Comparison of ENCODE assay signal across 1 fruit fly cellular context in genomic region chrX:4679813-4680381, dm6.
A peak's percentile ranks its signal among the peaks of the same experiment; 100 is the strongest.
TF ChIP-seq lines count a peak whose summit lies in the region.

No protein-coding gene starts in this region.

TF ChIP-seq in whole organism, embryonic, 481 proteins besides CTCF, POLR2A, EP300 and RAD21 (continued from another document and continues in another):
- TF ChIP-seq gsb-n (tag; optimal IDR thresholded peaks at IDR 0.05; lab: Kevin White, UChicago) = no peak
- TF ChIP-seq CG17612 (GFP tag; IDR thresholded peaks at IDR 0.05; lab: Robert Waterston, UW) = no peak
- peak; percentile 16 for TF ChIP-seq Abd-B (GFP tag; optimal IDR thresholded peaks at IDR 0.05; lab: Kevin White, UChicago)
- no peak for TF ChIP-seq p53 (GFP tag; optimal IDR thresholded peaks at IDR 0.05; lab: Kevin White, UChicago)
- no peak for TF ChIP-seq D (optimal IDR thresholded peaks at IDR 0.05; lab: Kevin White, UChicago)
- peak; percentile 45 for TF ChIP-seq D (GFP tag; optimal IDR thresholded peaks at IDR 0.05; lab: Kevin White, UChicago)
- TF ChIP-seq Awh (GFP tag; IDR thresholded peaks at IDR 0.05; lab: Robert Waterston, UW) = 0 out of 2 replicates have a peak, but pooled peaks have one; percentile 12
- peak; percentile 8; the same call in 1 of the 2 replicates for TF ChIP-seq CG14014 (GFP tag; IDR thresholded peaks at IDR 0.05; lab: Robert Waterston, UW)
- 0 out of 3 replicates have a peak, but pooled peaks have one; percentile 44 for TF ChIP-seq CG11456 (GFP tag; IDR thresholded peaks at IDR 0.05; lab: Robert Waterston, UW)
- no peak for TF ChIP-seq CG15601 (tag; optimal IDR thresholded peaks at IDR 0.05; lab: Kevin White, UChicago)
- no peak for TF ChIP-seq Adf1 (GFP tag; IDR thresholded peaks at IDR 0.05; lab: Robert Waterston, UW)
- TF ChIP-seq nau (GFP tag; optimal IDR thresholded peaks at IDR 0.05; lab: Kevin White, UChicago) = peak; percentile 10
- TF ChIP-seq Stat92E (GFP tag; optimal IDR thresholded peaks at IDR 0.05; lab: Kevin White, UChicago) = no peak
- no peak for TF ChIP-seq knrl (GFP tag; IDR thresholded peaks at IDR 0.05; lab: Robert Waterston, UW; ENCODE audit: partially characterized antibody)
- peak; percentile 10 for TF ChIP-seq CG1233 (GFP tag; optimal IDR thresholded peaks at IDR 0.05; lab: Kevin White, UChicago)
- TF ChIP-seq zen2 (GFP tag; IDR thresholded peaks at IDR 0.05; lab: Robert Waterston, UW; ENCODE audit: partially characterized antibody) = no peak
- TF ChIP-seq chif (GFP tag; optimal IDR thresholded peaks at IDR 0.05; lab: Kevin White, UChicago) = peak in 1 of 2 experiments; percentile 48
- no peak for TF ChIP-seq vnd (GFP tag; IDR thresholded peaks at IDR 0.05; lab: Robert Waterston, UW; ENCODE audit: partially characterized antibody)
- no peak for TF ChIP-seq twi (tag; optimal IDR thresholded peaks at IDR 0.05; lab: Kevin White, UChicago)
- TF ChIP-seq slp2 (GFP tag; optimal IDR thresholded peaks at IDR 0.05; lab: Kevin White, UChicago) = peak; percentile 23
- TF ChIP-seq fd64A (GFP tag; optimal IDR thresholded peaks at IDR 0.05; lab: Kevin White, UChicago) = peak; percentile 12
- TF ChIP-seq gcm (GFP tag; optimal IDR thresholded peaks at IDR 0.05; lab: Kevin White, UChicago) = peak; percentile 3
- peak; percentile 77 for TF ChIP-seq Med (GFP tag; lab: Kevin White, UChicago)
- no peak for TF ChIP-seq Bdp1 (GFP tag; optimal IDR thresholded peaks at IDR 0.05; lab: Kevin White, UChicago)
- TF ChIP-seq CG9215 (GFP tag; IDR thresholded peaks at IDR 0.05; lab: Robert Waterston, UW) = no peak
- no peak for TF ChIP-seq CG5953 (GFP tag; IDR thresholded peaks at IDR 0.05; lab: Robert Waterston, UW)
- no peak for TF ChIP-seq seq (GFP tag; IDR thresholded peaks at IDR 0.05; lab: Robert Waterston, UW)
- TF ChIP-seq CG10209 (GFP tag; optimal IDR thresholded peaks at IDR 0.05; lab: Kevin White, UChicago) = peak; percentile 51
- TF ChIP-seq Hey (tag; optimal IDR thresholded peaks at IDR 0.05; lab: Kevin White, UChicago) = no peak
- TF ChIP-seq Sox100B (GFP tag; optimal IDR thresholded peaks at IDR 0.05; lab: Kevin White, UChicago) = peak; percentile 53
- peak; percentile 68 for TF ChIP-seq CG13424 (tag; optimal IDR thresholded peaks at IDR 0.05; lab: Kevin White, UChicago)
- TF ChIP-seq CG43689 (GFP tag; IDR thresholded peaks at IDR 0.05; lab: Robert Waterston, UW) = no peak
- TF ChIP-seq CG30020 (tag; optimal IDR thresholded peaks at IDR 0.05; lab: Kevin White, UChicago) = no peak
- TF ChIP-seq kay (GFP tag; optimal IDR thresholded peaks at IDR 0.05; lab: Kevin White, UChicago) = no peak
- TF ChIP-seq CG8281 (tag; optimal IDR thresholded peaks at IDR 0.05; lab: Kevin White, UChicago) = no peak
- no peak for TF ChIP-seq eyg (GFP tag; optimal IDR thresholded peaks at IDR 0.05; lab: Kevin White, UChicago)
- 0 out of 2 replicates have a peak, but pooled peaks have one; percentile 14 for TF ChIP-seq ap (GFP tag; IDR thresholded peaks at IDR 0.05; lab: Robert Waterston, UW)
- no peak for TF ChIP-seq zen (tag; optimal IDR thresholded peaks at IDR 0.05; lab: Kevin White, UChicago)
- TF ChIP-seq ATbp (GFP tag; optimal IDR thresholded peaks at IDR 0.05; lab: Kevin White, UChicago) = peak; percentile 44
- no peak for TF ChIP-seq CG4360 (GFP tag; IDR thresholded peaks at IDR 0.05; lab: Robert Waterston, UW)
- TF ChIP-seq CG15514 (GFP tag; optimal IDR thresholded peaks at IDR 0.05; lab: Kevin White, UChicago) = peak; percentile 18
- TF ChIP-seq CG16813 (GFP tag; IDR thresholded peaks at IDR 0.05; lab: Robert Waterston, UW; ENCODE audit: partially characterized antibody) = no peak
- TF ChIP-seq row (GFP tag; IDR thresholded peaks at IDR 0.05; lab: Robert Waterston, UW) = peak; percentile 71; the same call in 2 of the 3 replicates
- no peak for TF ChIP-seq CG6765 (GFP tag; optimal IDR thresholded peaks at IDR 0.05; lab: Kevin White, UChicago)
- no peak for TF ChIP-seq CG4404 (GFP tag; IDR thresholded peaks at IDR 0.05; lab: Robert Waterston, UW)
- TF ChIP-seq Hr78 (GFP tag; optimal IDR thresholded peaks at IDR 0.05; lab: Kevin White, UChicago) = no peak
- TF ChIP-seq klu (GFP tag; IDR thresholded peaks at IDR 0.05; lab: Robert Waterston, UW) = no peak
- TF ChIP-seq Antp (GFP tag; optimal IDR thresholded peaks at IDR 0.05; lab: Kevin White, UChicago) = no peak
- TF ChIP-seq CG1024 (GFP tag; IDR thresholded peaks at IDR 0.05; lab: Robert Waterston, UW) = no peak
- no peak for TF ChIP-seq CG7271 (tag; optimal IDR thresholded peaks at IDR 0.05; lab: Kevin White, UChicago)
- TF ChIP-seq sens-2 (GFP tag; IDR thresholded peaks at IDR 0.05; lab: Robert Waterston, UW) = no peak
- peak; percentile 52; the same call in 2 of the 3 replicates for TF ChIP-seq CG34422 (GFP tag; IDR thresholded peaks at IDR 0.05; lab: Robert Waterston, UW)
- no peak for TF ChIP-seq Scr (GFP tag; IDR thresholded peaks at IDR 0.05; lab: Robert Waterston, UW; ENCODE audit: partially characterized antibody)
- peak; percentile 76 for TF ChIP-seq CG30403 (GFP tag; optimal IDR thresholded peaks at IDR 0.05; lab: Kevin White, UChicago)
- TF ChIP-seq pzg (GFP tag; optimal IDR thresholded peaks at IDR 0.05; lab: Kevin White, UChicago) = peak; percentile 33
- TF ChIP-seq Nf-YB (GFP tag; optimal IDR thresholded peaks at IDR 0.05; lab: Kevin White, UChicago) = no peak
- TF ChIP-seq CG2199 (GFP tag; IDR thresholded peaks at IDR 0.05; lab: Robert Waterston, UW) = no peak
- TF ChIP-seq luna (GFP tag; optimal IDR thresholded peaks at IDR 0.05; lab: Kevin White, UChicago) = no peak
- no peak for TF ChIP-seq Rx (GFP tag; IDR thresholded peaks at IDR 0.05; lab: Robert Waterston, UW)
- no peak for TF ChIP-seq Spps (tag; optimal IDR thresholded peaks at IDR 0.05; lab: Kevin White, UChicago)
- TF ChIP-seq CG7372 (GFP tag; IDR thresholded peaks at IDR 0.05; lab: Robert Waterston, UW) = no peak
- TF ChIP-seq CG4854 (GFP tag; optimal IDR thresholded peaks at IDR 0.05; lab: Kevin White, UChicago) = no peak
- peak; percentile 31 for TF ChIP-seq Asciz (GFP tag; optimal IDR thresholded peaks at IDR 0.05; lab: Kevin White, UChicago)
- peak; percentile 47; the same call in 1 of the 3 replicates for TF ChIP-seq CG14050 (GFP tag; IDR thresholded peaks at IDR 0.05; lab: Robert Waterston, UW)
- TF ChIP-seq trem (tag; optimal IDR thresholded peaks at IDR 0.05; lab: Kevin White, UChicago) = no peak
- no peak for TF ChIP-seq CG3995 (GFP tag; optimal IDR thresholded peaks at IDR 0.05; lab: Kevin White, UChicago)
- no peak for TF ChIP-seq CG7745 (tag; optimal IDR thresholded peaks at IDR 0.05; lab: Kevin White, UChicago)
- peak; percentile 45 for TF ChIP-seq CG13775 (GFP tag; optimal IDR thresholded peaks at IDR 0.05; lab: Kevin White, UChicago)
- peak; percentile 51 for TF ChIP-seq H2.0 (GFP tag; IDR thresholded peaks at IDR 0.05; lab: Robert Waterston, UW)
- TF ChIP-seq Hand (GFP tag; optimal IDR thresholded peaks at IDR 0.05; lab: Kevin White, UChicago) = peak; percentile 43
- TF ChIP-seq CG6272 (GFP tag; IDR thresholded peaks at IDR 0.05; lab: Robert Waterston, UW) = no peak
- peak; percentile 1 for TF ChIP-seq tin (GFP tag; optimal IDR thresholded peaks at IDR 0.05; lab: Kevin White, UChicago)
- no peak for TF ChIP-seq CG6813 (GFP tag; optimal IDR thresholded peaks at IDR 0.05; lab: Kevin White, UChicago)
- 0 out of 2 replicates have a peak, but pooled peaks have one; percentile 36 for TF ChIP-seq stc (GFP tag; IDR thresholded peaks at IDR 0.05; lab: Robert Waterston, UW)
- TF ChIP-seq CG10979 (tag; optimal IDR thresholded peaks at IDR 0.05; lab: Kevin White, UChicago) = peak; percentile 51
- TF ChIP-seq Side (GFP tag; optimal IDR thresholded peaks at IDR 0.05; lab: Kevin White, UChicago) = peak; percentile 36
- TF ChIP-seq ttk (GFP tag; IDR thresholded peaks at IDR 0.05; lab: Robert Waterston, UW) = no peak
- no peak for TF ChIP-seq dan (GFP tag; IDR thresholded peaks at IDR 0.05; lab: Robert Waterston, UW)
- peak; percentile 76 for TF ChIP-seq lab (GFP tag; optimal IDR thresholded peaks at IDR 0.05; lab: Kevin White, UChicago)
- no peak for TF ChIP-seq sqz (GFP tag; optimal IDR thresholded peaks at IDR 0.05; lab: Kevin White, UChicago)
- no peak for TF ChIP-seq Mes4 (GFP tag; optimal IDR thresholded peaks at IDR 0.05; lab: Kevin White, UChicago)
- no peak for TF ChIP-seq sd (tag; optimal IDR thresholded peaks at IDR 0.05; lab: Kevin White, UChicago)
- peak; percentile 53 for TF ChIP-seq CG8388 (GFP tag; optimal IDR thresholded peaks at IDR 0.05; lab: Kevin White, UChicago)
- TF ChIP-seq CG7928 (GFP tag; optimal IDR thresholded peaks at IDR 0.05; lab: Kevin White, UChicago) = peak; percentile 13
- no peak for TF ChIP-seq Sry-β (GFP tag; optimal IDR thresholded peaks at IDR 0.05; lab: Kevin White, UChicago)
- no peak for TF ChIP-seq jing (GFP tag; optimal IDR thresholded peaks at IDR 0.05; lab: Kevin White, UChicago)
- TF ChIP-seq en (GFP tag; optimal IDR thresholded peaks at IDR 0.05; lab: Kevin White, UChicago) = no peak
- TF ChIP-seq cato (GFP tag; optimal IDR thresholded peaks at IDR 0.05; lab: Kevin White, UChicago; ENCODE audit: borderline replicate concordance) = peak; percentile 39
- no peak for TF ChIP-seq hbn (GFP tag; IDR thresholded peaks at IDR 0.05; lab: Robert Waterston, UW; ENCODE audit: partially characterized antibody)
- no peak for TF ChIP-seq HLHmδ (GFP tag; optimal IDR thresholded peaks at IDR 0.05; lab: Kevin White, UChicago)
- TF ChIP-seq CG2120 (GFP tag; optimal IDR thresholded peaks at IDR 0.05; lab: Kevin White, UChicago) = peak; percentile 69
- TF ChIP-seq tx (GFP tag; optimal IDR thresholded peaks at IDR 0.05; lab: Kevin White, UChicago) = peak; percentile 20
- TF ChIP-seq CG1792 (GFP tag; optimal IDR thresholded peaks at IDR 0.05; lab: Kevin White, UChicago) = no peak
- TF ChIP-seq odd (GFP tag; optimal IDR thresholded peaks at IDR 0.05; lab: Kevin White, UChicago) = no peak
- no peak for TF ChIP-seq so (GFP tag; IDR thresholded peaks at IDR 0.05; lab: Robert Waterston, UW)
- no peak for TF ChIP-seq hkb (optimal IDR thresholded peaks at IDR 0.05; lab: Kevin White, UChicago)
- TF ChIP-seq hkb (GFP tag; IDR thresholded peaks at IDR 0.05; lab: Robert Waterston, UW) = peak; percentile 56
- peak; percentile 22 for TF ChIP-seq pho (GFP tag; optimal IDR thresholded peaks at IDR 0.05; lab: Kevin White, UChicago)
- peak; percentile 67 for TF ChIP-seq tio (GFP tag; optimal IDR thresholded peaks at IDR 0.05; lab: Kevin White, UChicago)
- TF ChIP-seq CG5245 (GFP tag; optimal IDR thresholded peaks at IDR 0.05; lab: Kevin White, UChicago) = peak; percentile 13
- peak; percentile 55 for TF ChIP-seq grau (tag; optimal IDR thresholded peaks at IDR 0.05; lab: Kevin White, UChicago)
- TF ChIP-seq pan (optimal IDR thresholded peaks at IDR 0.05; lab: Kevin White, UChicago) = no peak
- TF ChIP-seq pan (GFP tag; optimal IDR thresholded peaks at IDR 0.05 in 1 of 2, IDR thresholded peaks at IDR 0.05 in 1 of 2) = peak in 1 of 2 experiments; percentile 69
- TF ChIP-seq vvl (GFP tag; IDR thresholded peaks at IDR 0.05; lab: Robert Waterston, UW) = peak; percentile 64
- peak; percentile 3 for TF ChIP-seq ewg (GFP tag; optimal IDR thresholded peaks at IDR 0.05; lab: Kevin White, UChicago)
- TF ChIP-seq Dip3 (GFP tag; optimal IDR thresholded peaks at IDR 0.05; lab: Kevin White, UChicago) = peak; percentile 64
- peak; percentile 59 for TF ChIP-seq CG17385 (GFP tag; optimal IDR thresholded peaks at IDR 0.05; lab: Kevin White, UChicago)
- peak; percentile 32 for TF ChIP-seq CG12155 (GFP tag; optimal IDR thresholded peaks at IDR 0.05; lab: Kevin White, UChicago)
- TF ChIP-seq CG4282 (GFP tag; optimal IDR thresholded peaks at IDR 0.05; lab: Kevin White, UChicago) = no peak
- TF ChIP-seq CrebB (tag; optimal IDR thresholded peaks at IDR 0.05; lab: Kevin White, UChicago) = no peak
- TF ChIP-seq Dll (GFP tag; IDR thresholded peaks at IDR 0.05; lab: Robert Waterston, UW; ENCODE audit: partially characterized antibody) = no peak
- peak; percentile 36 for TF ChIP-seq fd3F (GFP tag; optimal IDR thresholded peaks at IDR 0.05; lab: Kevin White, UChicago)
- no peak for TF ChIP-seq CG9437 (GFP tag; optimal IDR thresholded peaks at IDR 0.05; lab: Kevin White, UChicago)
- TF ChIP-seq Trl (optimal IDR thresholded peaks at IDR 0.05; lab: Kevin White, UChicago) = no peak
- peak; percentile 4 for TF ChIP-seq Trl (GFP tag; optimal IDR thresholded peaks at IDR 0.05; lab: Kevin White, UChicago)
- TF ChIP-seq ken (GFP tag; IDR thresholded peaks at IDR 0.05; lab: Robert Waterston, UW) = no peak; the same call in 2 of the 3 replicates
- no peak for TF ChIP-seq dm (GFP tag; optimal IDR thresholded peaks at IDR 0.05; lab: Kevin White, UChicago)
- no peak for TF ChIP-seq HLH4C (GFP tag; IDR thresholded peaks at IDR 0.05; lab: Robert Waterston, UW; ENCODE audit: partially characterized antibody)
- peak; percentile 46 for TF ChIP-seq Hr3 (GFP tag; optimal IDR thresholded peaks at IDR 0.05; lab: Kevin White, UChicago)
- no peak for TF ChIP-seq CG16779 (GFP tag; IDR thresholded peaks at IDR 0.05; lab: Robert Waterston, UW)
- no peak for TF ChIP-seq MESR4 (GFP tag; optimal IDR thresholded peaks at IDR 0.05; lab: Kevin White, UChicago)
- peak; percentile 50 for TF ChIP-seq ind (GFP tag; optimal IDR thresholded peaks at IDR 0.05; lab: Kevin White, UChicago)
- no peak for TF ChIP-seq CG6791 (GFP tag; IDR thresholded peaks at IDR 0.05; lab: Robert Waterston, UW; ENCODE audit: partially characterized antibody)
- TF ChIP-seq CG18011 (GFP tag; optimal IDR thresholded peaks at IDR 0.05; lab: Kevin White, UChicago) = no peak
- TF ChIP-seq psq (GFP tag; optimal IDR thresholded peaks at IDR 0.05; lab: Kevin White, UChicago) = no peak
- TF ChIP-seq nmo (GFP tag; optimal IDR thresholded peaks at IDR 0.05; lab: Kevin White, UChicago) = peak; percentile 58
- peak; percentile 51 for TF ChIP-seq CG1602 (GFP tag; optimal IDR thresholded peaks at IDR 0.05; lab: Kevin White, UChicago)
- TF ChIP-seq Aef1 (GFP tag; IDR thresholded peaks at IDR 0.05; lab: Robert Waterston, UW) = no peak
- peak; percentile 53 for TF ChIP-seq lmd (GFP tag; IDR thresholded peaks at IDR 0.05; lab: Robert Waterston, UW)
- no peak for TF ChIP-seq corto (GFP tag; optimal IDR thresholded peaks at IDR 0.05; lab: Kevin White, UChicago)
- TF ChIP-seq GATAe (GFP tag; conservative IDR thresholded peaks at IDR 0.05; lab: Robert Waterston, UW) = no peak
- TF ChIP-seq Ada2b (GFP tag; IDR thresholded peaks at IDR 0.05; lab: Robert Waterston, UW) = no peak; the same call in 1 of the 2 replicates
- TF ChIP-seq Bgb (GFP tag; IDR thresholded peaks at IDR 0.05; lab: Robert Waterston, UW; ENCODE audit: partially characterized antibody) = no peak
- TF ChIP-seq sisA (GFP tag; IDR thresholded peaks at IDR 0.05; lab: Robert Waterston, UW) = peak; percentile 49; the same call in 1 of the 2 replicates
